Worm (Caenorhabditis elegans): ENCODE results near the gene fip-3.

- TF ChIP-seq ama-1 (optimal IDR thresholded peaks at IDR 0.05) (no peak), ama-1 (GFP tag; optimal IDR thresholded peaks at IDR 0.05) (no peak), K11D2.4 (GFP tag; IDR thresholded peaks at IDR 0.05) (no peak), B0261.1 (tag; optimal IDR thresholded peaks at IDR 0.05) (no peak), mxl-1 (tag; optimal IDR thresholded peaks at IDR 0.05) (no peak)
These were observed 9.7 kb upstream of the fip-3 start for ce11 chrIII:8598961-8599360.

Measured in whole organism, young adult.